Worm (Caenorhabditis elegans): ENCODE measurements around the gene srh-15.

ce11 chrV:13272275-13272674, 48.5 kb upstream of the srh-15 start:
- TF ChIP-seq nhr-10 (tag; optimal IDR thresholded peaks at IDR 0.05): no peak
- TF ChIP-seq lsy-2 (tag; optimal IDR thresholded peaks at IDR 0.05): no peak
- TF ChIP-seq unc-62 (GFP tag; optimal IDR thresholded peaks at IDR 0.05): no peak
- TF ChIP-seq snpc-4 (tag; optimal IDR thresholded peaks at IDR 0.05): no peak

Data from whole organism, L2 larva.